Fruit fly (Drosophila melanogaster) whole organism, embryonic: ENCODE measurements around the gene CG4297.

Experiments
- Awh ChIP-seq: fragments of 200-800 bp; sonication (Bioruptor generic); IDR thresholded peaks from 2 replicates; pipeline ENCODE4, ENCODE4 v1.3.6; 2022; ENCODE audit warnings: missing biosample characterization, missing genetic modification characterization
- CG10431 ChIP-seq: fragments of 200-800 bp; sonication (Bioruptor generic); optimal IDR thresholded peaks from 3 replicates; lab custom pipeline; 2018; ENCODE audit warnings: missing biosample characterization, mild to moderate bottlenecking, missing genetic modification characterization
- CG10565 ChIP-seq: fragments of 200-800 bp; sonication (Bioruptor generic); optimal IDR thresholded peaks from 3 replicates; lab custom pipeline; 2016; ENCODE audit warnings: missing biosample characterization, mild to moderate bottlenecking, missing genetic modification characterization
- CG10654 ChIP-seq: fragments of 200-800 bp; sonication (Bioruptor generic); optimal IDR thresholded peaks from 2 replicates; lab custom pipeline; 2016; ENCODE audit warnings: missing biosample characterization, missing genetic modification characterization
- CG11723 ChIP-seq: fragments of 200-800 bp; sonication (Bioruptor generic); optimal IDR thresholded peaks from 2 replicates; lab custom pipeline; 2017; ENCODE audit warnings: missing biosample characterization, mild to moderate bottlenecking, missing genetic modification characterization
- CG12155 ChIP-seq: fragments of 200-800 bp; sonication (Bioruptor generic); optimal IDR thresholded peaks from 3 replicates; lab custom pipeline; 2016; ENCODE audit warnings: missing biosample characterization, missing genetic modification characterization
- CG12744 ChIP-seq: fragments of 200-800 bp; sonication (Bioruptor generic); optimal IDR thresholded peaks from 2 replicates; lab custom pipeline; 2016; ENCODE audit warnings: missing biosample characterization, missing genetic modification characterization
- CG14965 ChIP-seq: fragments of 200-800 bp; sonication (Bioruptor generic); optimal IDR thresholded peaks from 2 replicates; lab custom pipeline; 2016; ENCODE audit warnings: missing biosample characterization, missing genetic modification characterization, borderline replicate concordance
- CG16815 ChIP-seq: fragments of 200-800 bp; sonication (Bioruptor generic); optimal IDR thresholded peaks from 3 replicates; lab custom pipeline; 2017; ENCODE audit warnings: missing biosample characterization, mild to moderate bottlenecking, missing genetic modification characterization
- CG16863 ChIP-seq: fragments of 200-800 bp; sonication (Bioruptor generic); optimal IDR thresholded peaks from 3 replicates; lab custom pipeline; 2016; ENCODE audit warnings: missing biosample characterization, missing genetic modification characterization
- CG18011 ChIP-seq: fragments of 200-800 bp; sonication (Bioruptor generic); optimal IDR thresholded peaks from 2 replicates; lab custom pipeline; 2017; ENCODE audit warnings: missing biosample characterization, missing genetic modification characterization, mild to moderate bottlenecking, moderate library complexity, missing genotype
- CG2129 ChIP-seq: fragments of 200-800 bp; sonication (Bioruptor generic); IDR thresholded peaks from 2 replicates; pipeline ENCODE4 v1.3.6; 2022; ENCODE audit warnings: missing biosample characterization, missing genetic modification characterization; ENCODE audit not compliant: partially characterized antibody
- CG2678 ChIP-seq: fragments of 200-800 bp; sonication (Bioruptor generic); optimal IDR thresholded peaks from 3 replicates; lab custom pipeline; 2019; ENCODE audit warnings: missing biosample characterization, mild to moderate bottlenecking, missing genetic modification characterization, moderate library complexity
- CG32767 ChIP-seq: fragments of 200-800 bp; sonication (Bioruptor generic); IDR thresholded peaks from 2 replicates; pipeline ENCODE4 v1.3.6; 2022; ENCODE audit warnings: missing biosample characterization, missing genetic modification characterization
- CG3995 ChIP-seq: fragments of 200-800 bp; sonication (Bioruptor generic); optimal IDR thresholded peaks from 3 replicates; lab custom pipeline; 2016; ENCODE audit warnings: missing biosample characterization, missing genetic modification characterization
- CG43689 ChIP-seq: fragments of 200-800 bp; sonication (Bioruptor generic); IDR thresholded peaks from 2 replicates; pipeline ENCODE4 v1.3.6; 2022; ENCODE audit warnings: missing biosample characterization, missing genetic modification characterization
- CG4617 ChIP-seq: fragments of 200-800 bp; sonication (Bioruptor generic); optimal IDR thresholded peaks from 3 replicates; lab custom pipeline; 2016; ENCODE audit warnings: missing biosample characterization, missing genetic modification characterization, borderline replicate concordance
- CG4854 ChIP-seq: fragments of 200-800 bp; sonication (Bioruptor generic); optimal IDR thresholded peaks from 2 replicates; lab custom pipeline; 2016; ENCODE audit warnings: missing biosample characterization, missing genetic modification characterization, inconsistent platforms
- CG7357 ChIP-seq: fragments of 200-800 bp; sonication (Bioruptor generic); IDR thresholded peaks from 3 replicates; pipeline ENCODE4 v1.3.6; 2022; ENCODE audit warnings: missing biosample characterization, missing genetic modification characterization
- CG7372 ChIP-seq: fragments of 200-800 bp; sonication (Bioruptor generic); IDR thresholded peaks from 2 replicates; pipeline ENCODE4 v1.3.6; 2022; ENCODE audit warnings: missing biosample characterization, missing genetic modification characterization
- CG7786 ChIP-seq: fragments of 200-800 bp; sonication (Bioruptor generic); optimal IDR thresholded peaks from 2 replicates; lab custom pipeline; 2016; ENCODE audit warnings: missing biosample characterization, missing genetic modification characterization
- CG7987 ChIP-seq: fragments of 200-800 bp; sonication (Bioruptor generic); optimal IDR thresholded peaks from 2 replicates; lab custom pipeline; 2018; ENCODE audit warnings: missing biosample characterization, mild to moderate bottlenecking, missing genetic modification characterization, moderate library complexity
- CG8359 ChIP-seq: fragments of 200-800 bp; sonication (Bioruptor generic); optimal IDR thresholded peaks from 2 replicates; lab custom pipeline; 2017; ENCODE audit warnings: missing biosample characterization, mild to moderate bottlenecking, missing genetic modification characterization, borderline replicate concordance
- CG8765 ChIP-seq: fragments of 200-800 bp; sonication (Bioruptor generic); IDR thresholded peaks from 2 replicates; pipeline ENCODE4 v1.3.6; 2022; ENCODE audit warnings: missing biosample characterization, missing genetic modification characterization
- CG9797 ChIP-seq: fragments of 200-800 bp; sonication (Bioruptor generic); optimal IDR thresholded peaks from 3 replicates; lab custom pipeline; 2018; ENCODE audit warnings: missing biosample characterization, mild to moderate bottlenecking, missing genetic modification characterization
- Doc2 ChIP-seq: fragments of 200-800 bp; sonication (Bioruptor generic); IDR thresholded peaks from 2 replicates; pipeline ENCODE4 v1.3.6; 2022; ENCODE audit warnings: missing biosample characterization, missing genetic modification characterization
- Jarid2 ChIP-seq: fragments of 200-800 bp; sonication (Bioruptor generic); optimal IDR thresholded peaks from 3 replicates; lab custom pipeline; 2017; ENCODE audit warnings: mild to moderate bottlenecking, missing biosample characterization, missing genetic modification reagents, missing genetic modification characterization
- Ravus ChIP-seq: fragments of 200-800 bp; sonication (Bioruptor generic); IDR thresholded peaks from 2 replicates; pipeline ENCODE4 v1.3.6; 2022; ENCODE audit warnings: missing biosample characterization, missing genetic modification characterization
- Sin3A ChIP-seq: fragments of >200 bp; optimal IDR thresholded peaks from 2 replicates; lab custom pipeline; 2018
- YL-1 ChIP-seq: fragments of 200-800 bp; sonication (Bioruptor generic); optimal IDR thresholded peaks from 3 replicates; lab custom pipeline; 2017; ENCODE audit warnings: missing biosample characterization, mild to moderate bottlenecking, missing genetic modification characterization
- ash1 ChIP-seq: fragments of 200-800 bp; sonication (Bioruptor generic); optimal IDR thresholded peaks from 2 replicates; lab custom pipeline; 2018; ENCODE audit warnings: missing biosample characterization, mild to moderate bottlenecking, missing genetic modification characterization
- bigmax ChIP-seq: fragments of 200-800 bp; sonication (Bioruptor generic); optimal IDR thresholded peaks from 2 replicates; lab custom pipeline; 2018; ENCODE audit warnings: missing biosample characterization, mild to moderate bottlenecking, missing genetic modification characterization
- chinmo ChIP-seq: fragments of 200-800 bp; sonication (Bioruptor generic); IDR thresholded peaks from 4 replicates; pipeline ENCODE4 v1.3.6; 2022; ENCODE audit warnings: missing biosample characterization, missing genetic modification characterization; ENCODE audit not compliant: partially characterized antibody
- croc ChIP-seq: fragments of 200-800 bp; sonication (Bioruptor generic); conservative IDR thresholded peaks from 3 replicates; pipeline ENCODE4 v1.3.6; 2022; ENCODE audit warnings: missing biosample characterization, missing genetic modification characterization
- danr ChIP-seq: fragments of 200-800 bp; sonication (Bioruptor generic); IDR thresholded peaks from 2 replicates; pipeline ENCODE4 v1.3.6; 2022; ENCODE audit warnings: missing biosample characterization, missing genetic modification characterization
- dati ChIP-seq: fragments of 200-800 bp; sonication (Bioruptor generic); IDR thresholded peaks from 2 replicates; pipeline ENCODE4 v1.3.6; 2022; ENCODE audit warnings: missing biosample characterization, missing genetic modification characterization
- dmrt11E ChIP-seq: fragments of 200-800 bp; sonication (Bioruptor generic); optimal IDR thresholded peaks from 3 replicates; lab custom pipeline; 2018; ENCODE audit warnings: missing biosample characterization, mild to moderate bottlenecking, missing genetic modification characterization, moderate library complexity
- dmrt99B ChIP-seq: fragments of 200-800 bp; sonication (Bioruptor generic); optimal IDR thresholded peaks from 2 replicates; lab custom pipeline; 2018; ENCODE audit warnings: missing biosample characterization, mild to moderate bottlenecking, missing genetic modification characterization, moderate library complexity
- dysf ChIP-seq: fragments of 200-800 bp; sonication (Bioruptor generic); IDR thresholded peaks from 3 replicates; pipeline ENCODE4 v1.3.6; 2022; ENCODE audit warnings: missing biosample characterization, missing genetic modification characterization
- exex ChIP-seq: fragments of 200-800 bp; sonication (Bioruptor generic); optimal IDR thresholded peaks from 4 replicates; lab custom pipeline; 2018; ENCODE audit warnings: missing biosample characterization, mild to moderate bottlenecking, missing genetic modification characterization, moderate library complexity
- ind ChIP-seq: fragments of 200-800 bp; sonication (Bioruptor generic); optimal IDR thresholded peaks from 3 replicates; lab custom pipeline; 2016; ENCODE audit warnings: missing biosample characterization, missing genetic modification characterization
- insv ChIP-seq, 2 experiments: fragments of 200-800 bp; sonication (Bioruptor generic); optimal IDR thresholded peaks; 3 replicates each; lab custom pipeline; 2016 to 2018; ENCODE audit warnings: missing biosample characterization in 2 of 2, missing genetic modification characterization in 2 of 2
- nerfin-1 ChIP-seq: fragments of 200-800 bp; sonication (Bioruptor generic); optimal IDR thresholded peaks from 3 replicates; lab custom pipeline; 2019; ENCODE audit warnings: missing biosample characterization, mild to moderate bottlenecking, missing genetic modification characterization, moderate library complexity
- pfk ChIP-seq: fragments of 200-800 bp; sonication (Bioruptor generic); optimal IDR thresholded peaks from 2 replicates; lab custom pipeline; 2018; ENCODE audit warnings: missing biosample characterization, mild to moderate bottlenecking, missing genetic modification characterization, moderate library complexity
- scrt ChIP-seq: fragments of 200-800 bp; sonication (Bioruptor generic); optimal IDR thresholded peaks from 2 replicates; lab custom pipeline; 2018; ENCODE audit warnings: missing biosample characterization, mild to moderate bottlenecking, missing genetic modification characterization, moderate library complexity
- so ChIP-seq: fragments of 200-800 bp; sonication (Bioruptor generic); IDR thresholded peaks from 3 replicates; pipeline ENCODE4 v1.3.6; 2022; ENCODE audit warnings: missing biosample characterization, missing genetic modification characterization
- tup ChIP-seq: fragments of 200-800 bp; sonication (Bioruptor generic); optimal IDR thresholded peaks from 2 replicates; lab custom pipeline; 2016; ENCODE audit warnings: missing biosample characterization, mild to moderate bottlenecking, missing genetic modification characterization, moderate library complexity
- zfh1 ChIP-seq: fragments of 200-800 bp; sonication (Bioruptor generic); IDR thresholded peaks from 3 replicates; pipeline ENCODE4 v1.3.6; 2022; ENCODE audit warnings: missing biosample characterization, missing genetic modification characterization

The CG4297 gene

DNA sequence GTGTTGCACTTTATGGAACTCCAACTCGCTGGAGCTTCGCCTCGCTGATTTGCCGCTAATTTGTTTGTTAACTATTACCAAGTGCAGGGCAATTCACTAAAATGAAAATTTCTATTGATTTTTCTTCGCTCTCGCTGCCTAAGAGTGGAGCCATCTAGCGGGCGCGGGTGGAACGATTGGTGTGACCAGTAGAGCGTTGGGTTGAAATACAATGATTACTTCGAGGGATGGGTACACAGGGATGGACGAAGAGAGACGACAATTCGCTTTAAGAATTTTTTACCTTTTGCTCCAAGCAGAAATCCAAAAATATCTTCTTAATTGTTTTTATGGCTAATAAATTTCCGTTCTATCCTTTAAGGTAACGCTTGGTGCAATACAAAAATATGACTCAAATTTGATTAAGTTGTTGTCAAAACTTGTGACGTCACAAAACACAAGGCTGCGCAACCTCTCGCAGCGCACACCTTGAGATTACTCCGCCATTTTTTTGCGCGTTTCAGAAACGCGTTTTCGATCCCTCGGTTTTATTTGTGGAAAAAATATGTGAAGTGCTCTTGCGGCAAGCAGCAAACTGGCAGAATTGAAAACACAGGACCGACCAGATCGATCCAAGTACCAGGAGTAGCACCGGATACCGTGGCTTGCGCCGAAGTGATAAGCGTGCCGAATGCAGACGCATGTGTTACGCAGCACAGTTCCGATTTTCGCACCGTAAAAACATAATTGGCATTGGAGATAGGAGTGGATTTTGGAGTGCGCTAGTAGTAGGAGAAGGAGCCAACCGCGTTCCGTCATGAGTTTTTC is 57.2 kb downstream of the CG4297 start, which contains the start of the genes AP-2alpha and ebi (continued):
- TF ChIP-seq danr (GFP tag; lab: Robert Waterston, UW) (peak; percentile 87), CG7786 (GFP tag; lab: Kevin White, UChicago) (peak; percentile 95), CG10654 (GFP tag; lab: Kevin White, UChicago) (peak; percentile 79), YL-1 (GFP tag; lab: Kevin White, UChicago) (peak; percentile 91), scrt (no peak), CG7357 (GFP tag; lab: Robert Waterston, UW) (peak; percentile 74; the same call in 2 of the 3 replicates), Jarid2 (GFP tag; lab: Kevin White, UChicago) (peak; percentile 51), CG8359 (GFP tag; lab: Kevin White, UChicago) (peak; percentile 57), CG12744 (GFP tag; lab: Kevin White, UChicago) (peak; percentile 90), CG2129 (GFP tag; lab: Robert Waterston, UW) (no peak), insv (GFP tag; optimal IDR thresholded peaks at IDR 0.05; lab: Kevin White, UChicago) (peak in 1 of 2 experiments; percentile 43), CG4854 (peak; percentile 69), CG16863 (GFP tag; lab: Kevin White, UChicago) (peak; percentile 93), CG16815 (peak; percentile 92), CG32767 (GFP tag; lab: Robert Waterston, UW) (peak; percentile 84), tup (peak; percentile 61), CG12155 (peak; percentile 90), croc (peak; percentile 89), CG10431 (peak; percentile 70), ind (GFP tag; lab: Kevin White, UChicago) (peak; percentile 92), Doc2 (peak; percentile 49; the same call in 1 of the 2 replicates), CG3995 (GFP tag; lab: Kevin White, UChicago) (peak; percentile 68), CG9797 (GFP tag; lab: Kevin White, UChicago) (peak; percentile 92), CG11723 (GFP tag; lab: Kevin White, UChicago) (peak; percentile 68), exex (tag; lab: Kevin White, UChicago) (peak; percentile 42), Awh (no peak), CG7987 (no peak), ash1 (GFP tag; lab: Kevin White, UChicago) (no peak), CG2678 (tag; lab: Kevin White, UChicago) (peak; percentile 86), Sin3A (lab: Kevin White, UChicago) (peak; percentile 100), pfk (GFP tag; lab: Kevin White, UChicago) (peak; percentile 31), dmrt11E (peak; percentile 84), CG7372 (GFP tag; lab: Robert Waterston, UW) (peak; percentile 88), CG18011 (peak; percentile 69), dati (GFP tag; lab: Robert Waterston, UW) (no peak), chinmo (GFP tag; lab: Robert Waterston, UW) (0 out of 4 replicates have a peak, but pooled peaks have one; percentile 19), Ravus (GFP tag; lab: Robert Waterston, UW) (peak; percentile 39; the same call in 1 of the 2 replicates), CG10565 (GFP tag; lab: Kevin White, UChicago) (peak; percentile 29), CG14965 (peak; percentile 91), so (GFP tag; lab: Robert Waterston, UW) (peak; percentile 72; the same call in 2 of the 3 replicates), CG43689 (GFP tag; lab: Robert Waterston, UW) (peak; percentile 63; the same call in 1 of the 2 replicates), bigmax (GFP tag; lab: Kevin White, UChicago) (no peak), zfh1 (GFP tag; lab: Robert Waterston, UW) (peak; percentile 83), CG4617 (GFP tag; lab: Kevin White, UChicago) (peak; percentile 87), nerfin-1 (tag; lab: Kevin White, UChicago) (peak; percentile 78), dysf (GFP tag; lab: Robert Waterston, UW) (peak; percentile 93), CG8765 (GFP tag; lab: Robert Waterston, UW) (peak; percentile 82), dmrt99B (no peak)
